Worm (Caenorhabditis elegans) whole organism, midembryonic: ENCODE data around the gene dpm-1.

Source experiments
- ref-1 ChIP-seq: fragments of 200-800 bp; sonication (Bioruptor generic); conservative IDR thresholded peaks from 2 replicates; pipeline ENCODE4 v1.3.6; 2022; ENCODE audit warnings: missing genetic modification reagents, missing genetic modification characterization, missing compliant biosample characterization
- ztf-23 ChIP-seq: fragments of 200-800 bp; sonication (Bioruptor generic); IDR thresholded peaks from 2 replicates; pipeline ENCODE4 v1.3.6; 2022; ENCODE audit warnings: missing genetic modification reagents, missing genetic modification characterization, missing compliant biosample characterization

DNA sequence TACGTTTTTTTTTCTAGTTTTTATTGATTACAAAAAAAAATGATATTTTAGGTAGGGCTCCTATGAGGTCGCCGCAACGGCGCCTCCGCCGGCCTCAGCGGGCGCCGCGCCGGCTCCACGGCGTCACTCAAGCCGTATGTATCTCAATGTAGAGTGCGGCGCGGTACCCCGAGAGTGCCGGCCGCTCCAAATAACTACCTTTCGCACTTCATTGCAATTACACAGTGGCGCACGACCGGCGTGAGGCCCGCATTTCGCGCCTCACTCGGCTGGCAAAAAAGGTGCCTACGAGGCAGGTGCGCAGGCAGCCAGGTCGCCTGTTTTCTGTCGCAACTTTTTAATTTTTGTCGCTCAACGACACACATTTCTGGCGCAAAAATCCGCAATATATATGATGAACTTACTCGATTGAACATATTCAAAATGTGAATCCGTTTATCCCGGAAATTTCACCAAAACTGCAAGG, 15.2 kb downstream of the dpm-1 start, which contains the start of gene M04G7.2:
- TF ChIP-seq ref-1 (GFP tag; lab: Robert Waterston, UW) (no peak), ztf-23 (no peak)
